Fruit fly (Drosophila melanogaster): ENCODE results near the gene CG33263.

DNA sequence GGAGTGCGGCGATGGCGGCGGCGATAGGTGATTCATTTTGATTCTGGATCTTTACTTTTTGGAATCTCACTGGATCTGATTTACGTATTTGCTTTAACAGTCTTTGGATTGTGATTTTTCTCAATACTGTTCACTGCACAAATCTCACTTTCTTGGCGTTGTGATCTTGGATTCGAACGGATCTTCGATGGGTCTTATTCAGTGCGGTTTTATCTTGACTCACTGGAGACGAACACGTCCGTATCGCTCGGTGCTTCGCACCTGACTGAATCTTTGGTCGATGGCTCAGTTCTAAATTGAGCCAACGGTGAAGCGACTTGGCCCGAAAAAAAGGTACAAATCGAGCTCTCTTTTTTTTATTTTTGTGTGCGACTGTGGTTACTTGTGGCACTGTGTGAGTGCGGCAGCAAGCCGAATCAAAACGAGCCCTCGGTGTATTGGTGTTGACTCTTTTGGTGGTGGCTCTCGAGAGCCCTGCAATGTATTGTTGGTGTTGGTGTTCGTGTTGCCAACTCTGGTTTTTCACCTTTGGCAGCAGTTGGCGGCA lies 23.0 kb downstream of the CG33263 start, which contains the start of gene sens:
- TF ChIP-seq Sox102F (GFP tag; optimal IDR thresholded peaks at IDR 0.05) (peak; percentile 6), spab (GFP tag; optimal IDR thresholded peaks at IDR 0.05) (no peak)

Measured in whole organism, prepupa.